Worm (Caenorhabditis elegans) whole organism, L4 larva: ENCODE data around the gene Y41C4A.6.

Experiments used
- F10B5.3 ChIP-seq: sonication (generic microtip); optimal IDR thresholded peaks from 2 replicates; lab custom pipeline; 2016; ENCODE audit warnings: mild to moderate bottlenecking, missing genetic modification characterization, missing compliant biosample characterization
- Y105C5A.15 ChIP-seq: fragments of 200-800 bp; sonication (Bioruptor generic); IDR thresholded peaks from 2 replicates; pipeline ENCODE4 v1.3.6; 2022; ENCODE audit warnings: missing genetic modification characterization, missing compliant biosample characterization
- ZK546.5 ChIP-seq, 2 experiments: sonication (generic microtip); optimal IDR thresholded peaks; 2 replicates each; lab custom pipeline; 2017; ENCODE audit warnings: missing biosample characterization in 2 of 2, missing genetic modification characterization in 2 of 2
- aha-1 ChIP-seq: fragments of 150-350 bp; peaks from one replicate; lab custom pipeline; 2014; ENCODE audit warnings: missing biosample characterization, missing genetic modification characterization
- ama-1 ChIP-seq: fragments of 150-350 bp; optimal IDR thresholded peaks from 2 replicates; lab custom pipeline; 2014; ENCODE audit warnings: inconsistent platforms, mixed read lengths
- ceh-20 ChIP-seq: fragments of 200-800 bp; sonication (Bioruptor generic); IDR thresholded peaks from 2 replicates; pipeline ENCODE4 v1.3.6; 2022; ENCODE audit warnings: missing genetic modification reagents, missing genetic modification characterization, missing compliant biosample characterization
- ceh-44 ChIP-seq: fragments of 200-800 bp; sonication (Bioruptor generic); IDR thresholded peaks from 2 replicates; pipeline ENCODE4 v1.3.6; 2022; ENCODE audit warnings: missing genetic modification reagents, missing genetic modification characterization, missing compliant biosample characterization
- ceh-82 ChIP-seq: sonication (generic microtip); optimal IDR thresholded peaks from 2 replicates; lab custom pipeline; 2017; ENCODE audit warnings: missing biosample characterization, missing genetic modification characterization
- cey-2 ChIP-seq: sonication (generic microtip); optimal IDR thresholded peaks from 3 replicates; lab custom pipeline; 2017; ENCODE audit warnings: missing genetic modification characterization, mild to moderate bottlenecking, missing compliant biosample characterization, antibody characterized with exemption, borderline replicate concordance; ENCODE audit not compliant: insufficient read depth
- daf-8 ChIP-seq: fragments of 200-800 bp; sonication (Bioruptor generic); IDR thresholded peaks from 2 replicates; pipeline ENCODE4 v1.3.6; 2022; ENCODE audit warnings: missing genetic modification characterization, missing compliant biosample characterization
- dmd-9 ChIP-seq: fragments of 200-800 bp; sonication (Bioruptor generic); IDR thresholded peaks from 2 replicates; pipeline ENCODE4 v1.3.6; 2022; ENCODE audit warnings: missing genetic modification reagents, missing genetic modification characterization, missing compliant biosample characterization
- dpl-1 ChIP-seq: fragments of 150-350 bp; optimal IDR thresholded peaks from 2 replicates; lab custom pipeline; 2014; ENCODE audit warnings: missing biosample characterization, missing genetic modification reagents, missing genetic modification characterization
- duxl-1 ChIP-seq: sonication (generic microtip); optimal IDR thresholded peaks from 2 replicates; lab custom pipeline; 2016; ENCODE audit warnings: mild to moderate bottlenecking, missing genetic modification characterization, moderate library complexity, missing compliant biosample characterization; ENCODE audit not compliant: poor library complexity
- egl-43 ChIP-seq: fragments of 200-800 bp; sonication (Bioruptor generic); IDR thresholded peaks from 2 replicates; pipeline ENCODE4 v1.3.6; 2022; ENCODE audit warnings: missing genetic modification reagents, missing genetic modification characterization, missing compliant biosample characterization
- fkh-10 ChIP-seq: fragments of 150-350 bp; optimal IDR thresholded peaks from 2 replicates; lab custom pipeline; 2014; ENCODE audit warnings: missing biosample characterization, missing genetic modification reagents, missing genetic modification characterization
- hif-1 ChIP-seq, 2 experiments: sonication (generic microtip); optimal IDR thresholded peaks; 2 replicates each; lab custom pipeline; 2016 to 2017; ENCODE audit warnings: missing compliant biosample characterization in 2 of 2, missing genetic modification characterization in 2 of 2, missing genetic modification reagents in 2 of 2, missing genotype in 2 of 2, mild to moderate bottlenecking in 1 of 2
- hlh-11 ChIP-seq: fragments of 200-800 bp; sonication (Bioruptor generic); optimal IDR thresholded peaks from 2 replicates; lab custom pipeline; 2018; ENCODE audit warnings: mild to moderate bottlenecking, missing genetic modification characterization, missing compliant biosample characterization
- hlh-30 ChIP-seq: sonication (generic microtip); optimal IDR thresholded peaks from 2 replicates; lab custom pipeline; 2017; ENCODE audit warnings: antibody characterized with exemption, mild to moderate bottlenecking, missing genetic modification characterization, missing compliant biosample characterization; ENCODE audit not compliant: insufficient read depth
- hmg-1.1 ChIP-seq: fragments of 200-800 bp; sonication (Bioruptor generic); IDR thresholded peaks from 2 replicates; pipeline ENCODE4 v1.3.6; 2022; ENCODE audit warnings: missing genetic modification reagents, missing genetic modification characterization, missing compliant biosample characterization
- lin-13 ChIP-seq: fragments of 150-350 bp; optimal IDR thresholded peaks from 2 replicates; lab custom pipeline; 2014; ENCODE audit warnings: missing biosample characterization, missing genetic modification reagents, missing genetic modification characterization
- lin-39 ChIP-seq: fragments of 150-350 bp; optimal IDR thresholded peaks from 2 replicates; lab custom pipeline; 2014; ENCODE audit warnings: missing biosample characterization, missing genetic modification reagents, missing genetic modification characterization
- lir-3 ChIP-seq: sonication (generic microtip); optimal IDR thresholded peaks from 2 replicates; lab custom pipeline; 2016; ENCODE audit warnings: mild to moderate bottlenecking, missing genetic modification characterization, missing compliant biosample characterization
- lsy-2 ChIP-seq, 2 experiments: fragments of 150-350 bp in 1 of 2; sonication (generic microtip) in 1 of 2; optimal IDR thresholded peaks; 2 replicates each; lab custom pipeline; 2014 to 2017; ENCODE audit warnings: missing biosample characterization in 2 of 2, missing genetic modification characterization in 2 of 2
- mep-1 ChIP-seq: fragments of 150-350 bp; sonication (generic microtip); optimal IDR thresholded peaks from 3 replicates; lab custom pipeline; 2014; ENCODE audit warnings: missing biosample characterization, missing genetic modification characterization
- nhr-10 ChIP-seq: fragments of 150-350 bp; optimal IDR thresholded peaks from 2 replicates; lab custom pipeline; 2014; ENCODE audit warnings: missing biosample characterization, missing genetic modification characterization
- nhr-102 ChIP-seq: sonication (generic microtip); optimal IDR thresholded peaks from 2 replicates; lab custom pipeline; 2016; ENCODE audit warnings: mild to moderate bottlenecking, missing genetic modification characterization, moderate library complexity, missing compliant biosample characterization
- nhr-111 ChIP-seq: fragments of 200-800 bp; sonication (Bioruptor generic); optimal IDR thresholded peaks from 2 replicates; lab custom pipeline; 2018; ENCODE audit warnings: mild to moderate bottlenecking, missing genetic modification characterization, missing compliant biosample characterization
- nhr-237 ChIP-seq: sonication (generic microtip); optimal IDR thresholded peaks from 2 replicates; lab custom pipeline; 2017; ENCODE audit warnings: missing biosample characterization, missing genetic modification characterization
- nhr-25 ChIP-seq: sonication (generic microtip); optimal IDR thresholded peaks from 2 replicates; lab custom pipeline; 2017; ENCODE audit warnings: missing genetic modification characterization, mild to moderate bottlenecking, missing compliant biosample characterization, antibody characterized with exemption, moderate library complexity, borderline replicate concordance; ENCODE audit not compliant: insufficient read depth
- nhr-41 ChIP-seq: fragments of 200-800 bp; sonication (Bioruptor generic); IDR thresholded peaks from 2 replicates; pipeline ENCODE4 v1.3.6; 2022; ENCODE audit warnings: missing genetic modification reagents, missing genetic modification characterization, missing compliant biosample characterization
- pha-4 ChIP-seq, 2 experiments: fragments of 150-350 bp in 1 of 2; fragments of 200-800 bp in 1 of 2; sonication (Bioruptor generic) in 1 of 2; IDR thresholded peaks in 1 of 2; optimal IDR thresholded peaks in 1 of 2; 2 replicates each; pipeline versions ENCODE4 v1.3.6 to Lab custom; 2014 to 2022; ENCODE audit warnings: missing genetic modification characterization in 2 of 2, missing genetic modification reagents in 2 of 2, missing biosample characterization in 1 of 2, missing compliant biosample characterization in 1 of 2
- rbr-2 ChIP-seq: sonication (generic microtip); optimal IDR thresholded peaks from 2 replicates; lab custom pipeline; 2016; ENCODE audit warnings: missing genotype, missing genetic modification characterization, missing compliant biosample characterization
- set-16 ChIP-seq: fragments of 200-800 bp; sonication (Bioruptor generic); IDR thresholded peaks from 2 replicates; pipeline ENCODE4 v1.3.6; 2022; ENCODE audit warnings: missing genetic modification reagents, missing genetic modification characterization, missing compliant biosample characterization
- snpc-1.2 ChIP-seq: fragments of 200-800 bp; sonication (Bioruptor generic); IDR thresholded peaks from 2 replicates; pipeline ENCODE4 v1.3.6; 2022; ENCODE audit warnings: missing genetic modification reagents, missing genetic modification characterization, missing compliant biosample characterization
- spr-1 ChIP-seq: sonication (generic microtip); optimal IDR thresholded peaks from 2 replicates; lab custom pipeline; 2016; ENCODE audit warnings: mild to moderate bottlenecking, missing genetic modification characterization, missing compliant biosample characterization
- unc-130 ChIP-seq: sonication (generic microtip); optimal IDR thresholded peaks from 2 replicates; lab custom pipeline; 2016; ENCODE audit warnings: missing genetic modification reagents, missing genetic modification characterization, missing compliant biosample characterization
- unc-39 ChIP-seq: sonication (generic microtip); optimal IDR thresholded peaks from 2 replicates; lab custom pipeline; 2017; ENCODE audit warnings: missing biosample characterization, missing genetic modification characterization
- unc-62 ChIP-seq, 3 experiments: fragments of 150-350 bp in 1 of 3; sonication (generic microtip); optimal IDR thresholded peaks in 2 of 3; peaks in 1 of 3; 1 replicate in 1 of 3; 2 replicates in 2 of 3; lab custom pipeline; 2014 to 2017; ENCODE audit warnings: missing biosample characterization in 3 of 3, missing genetic modification characterization in 3 of 3, missing genetic modification reagents in 3 of 3, missing genotype in 1 of 3
- vab-7 ChIP-seq: fragments of 200-800 bp; sonication (Bioruptor generic); IDR thresholded peaks from 2 replicates; pipeline ENCODE4 v1.3.6; 2022; ENCODE audit warnings: missing genetic modification reagents, missing genetic modification characterization, missing compliant biosample characterization
- zfp-3 ChIP-seq: fragments of 200-800 bp; sonication (Bioruptor generic); conservative IDR thresholded peaks from 2 replicates; pipeline ENCODE4 v1.3.6; 2022; ENCODE audit warnings: missing genetic modification reagents, missing genetic modification characterization, missing compliant biosample characterization

Y41C4A.6 gene

ce11 chrIII:11660736-11661135 is 35.6 kb upstream of the Y41C4A.6 start:
- TF ChIP-seq hmg-1.1 (GFP tag; lab: Robert Waterston, UW) (0 out of 2 replicates have a peak, but pooled peaks have one; percentile 25), lsy-2 (tag; optimal IDR thresholded peaks at IDR 0.05; lab: Kevin White, UChicago) (peak in 1 of 2 experiments; percentile 33), duxl-1 (tag; lab: Kevin White, UChicago) (no peak), unc-62 (GFP tag; optimal IDR thresholded peaks at IDR 0.05 in 1 of 2; lab: Kevin White, UChicago) (peak in 1 of 2 experiments; percentile 99), unc-62 (tag; optimal IDR thresholded peaks at IDR 0.05; lab: Kevin White, UChicago) (no peak), set-16 (no peak), hif-1 (tag; optimal IDR thresholded peaks at IDR 0.05; lab: Kevin White, UChicago) (no peak), hlh-30 (tag; lab: Kevin White, UChicago) (peak; percentile 20), hlh-11 (tag; lab: Kevin White, UChicago) (peak; percentile 20), mep-1 (peak; percentile 24)

- TF ChIP-seq hlh-11 (tag; lab: Kevin White, UChicago), result no peak
- no peak for TF ChIP-seq unc-130
- TF ChIP-seq spr-1 (tag; lab: Kevin White, UChicago), result no peak
- no peak for TF ChIP-seq ama-1 (lab: Kevin White, UChicago)
- TF ChIP-seq ceh-82, result no peak
- TF ChIP-seq F10B5.3, result no peak
- TF ChIP-seq daf-8 (GFP tag; lab: Robert Waterston, UW), result no peak
- no peak for TF ChIP-seq cey-2 (tag; lab: Kevin White, UChicago)
- no peak for TF ChIP-seq nhr-237 (tag; lab: Kevin White, UChicago)
- TF ChIP-seq nhr-25 (tag; lab: Kevin White, UChicago), result no peak
- TF ChIP-seq zfp-3 (GFP tag; lab: Robert Waterston, UW), result no peak
- TF ChIP-seq nhr-10 (tag; lab: Kevin White, UChicago), result no peak
- peak; percentile 98 for TF ChIP-seq aha-1 (tag; lab: Kevin White, UChicago)
- peak; percentile 1 for TF ChIP-seq hlh-30 (tag; lab: Kevin White, UChicago)
- TF ChIP-seq lin-39, result no peak
- peak; percentile 20 for TF ChIP-seq fkh-10 (GFP tag; lab: Kevin White, UChicago)
- no peak for TF ChIP-seq Y105C5A.15 (GFP tag; lab: Robert Waterston, UW)
- no peak for TF ChIP-seq lin-13
- no peak for TF ChIP-seq mep-1
- TF ChIP-seq ZK546.5 (tag; optimal IDR thresholded peaks at IDR 0.05; lab: Kevin White, UChicago), result no peak
- no peak for TF ChIP-seq vab-7 (GFP tag; lab: Robert Waterston, UW)
- no peak for TF ChIP-seq nhr-41 (GFP tag; lab: Robert Waterston, UW)
- no peak for TF ChIP-seq unc-39 (tag; lab: Kevin White, UChicago)
- no peak for TF ChIP-seq nhr-102 (tag; lab: Kevin White, UChicago)
- TF ChIP-seq snpc-1.2 (GFP tag; lab: Robert Waterston, UW), result no peak
- no peak for TF ChIP-seq nhr-111 (GFP tag; lab: Kevin White, UChicago)
- no peak for TF ChIP-seq pha-4 (GFP tag; IDR thresholded peaks at IDR 0.05; lab: Robert Waterston, UW)
- no peak for TF ChIP-seq pha-4 (tag; optimal IDR thresholded peaks at IDR 0.05; lab: Kevin White, UChicago)
- TF ChIP-seq lir-3 (tag; lab: Kevin White, UChicago), result no peak
- no peak for TF ChIP-seq dmd-9 (GFP tag; lab: Robert Waterston, UW)
- TF ChIP-seq hif-1 (tag; optimal IDR thresholded peaks at IDR 0.05; lab: Kevin White, UChicago), result no peak
- TF ChIP-seq hmg-1.1 (GFP tag; lab: Robert Waterston, UW), result 0 out of 2 replicates have a peak, but pooled peaks have one; percentile 42
- TF ChIP-seq lsy-2 (tag; optimal IDR thresholded peaks at IDR 0.05; lab: Kevin White, UChicago), result peak in 1 of 2 experiments; percentile 1
- no peak for TF ChIP-seq dpl-1 (GFP tag; lab: Kevin White, UChicago)
- TF ChIP-seq egl-43, result no peak
- no peak for TF ChIP-seq rbr-2 (tag; lab: Kevin White, UChicago)
- no peak for TF ChIP-seq unc-62 (GFP tag; optimal IDR thresholded peaks at IDR 0.05 in 1 of 2; lab: Kevin White, UChicago)
- no peak for TF ChIP-seq unc-62 (tag; optimal IDR thresholded peaks at IDR 0.05; lab: Kevin White, UChicago)
- no peak for TF ChIP-seq ceh-44
- no peak for TF ChIP-seq ceh-20 (GFP tag; lab: Robert Waterston, UW)
These were observed 33.0 kb upstream of the Y41C4A.6 start for ce11 chrIII:11663400-11663799.
